Fruit fly (Drosophila melanogaster): Measurements from ENCODE around the gene CG15731.

Gene CG15731

DNA sequence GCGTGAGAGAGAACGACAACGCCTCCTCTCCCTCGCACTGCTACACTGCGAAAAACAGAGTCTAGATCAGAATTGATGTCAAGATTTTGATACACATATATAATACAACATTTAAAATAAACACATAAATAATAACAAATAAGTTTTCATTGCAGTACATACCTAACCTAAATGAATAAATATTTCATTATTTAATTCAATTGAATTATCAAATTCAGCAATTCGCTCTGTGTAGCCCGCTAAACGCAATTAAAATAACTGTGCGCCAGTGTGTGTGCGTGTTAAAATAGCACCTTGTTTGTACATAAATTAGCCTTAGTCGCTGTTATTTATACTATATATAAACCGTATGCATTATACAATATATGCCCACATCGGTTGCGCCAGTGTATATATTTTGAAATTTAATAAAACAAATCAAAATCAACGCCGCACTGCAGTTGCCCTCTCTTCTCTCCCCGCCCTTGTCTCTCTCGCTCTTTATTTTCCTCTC is 14.7 kb upstream of the CG15731 start (continued):
- TF ChIP-seq NFAT (GFP tag; IDR thresholded peaks at IDR 0.05) (peak; percentile 93), ERR (GFP tag; optimal IDR thresholded peaks at IDR 0.05) (no peak), Hmr (GFP tag; optimal IDR thresholded peaks at IDR 0.05) (peak; percentile 96), pita (GFP tag; optimal IDR thresholded peaks at IDR 0.05) (no peak), lov (optimal IDR thresholded peaks at IDR 0.05) (no peak), lov (GFP tag; IDR thresholded peaks at IDR 0.05) (peak; percentile 72; the same call in 2 of the 3 replicates), HmgZ (tag; optimal IDR thresholded peaks at IDR 0.05) (peak; percentile 96), Hr51 (GFP tag; optimal IDR thresholded peaks at IDR 0.05) (peak; percentile 55 to 96), tx (GFP tag; optimal IDR thresholded peaks at IDR 0.05) (peak; percentile 8), ara (GFP tag; IDR thresholded peaks at IDR 0.05) (peak; percentile 86), CG1603 (tag; optimal IDR thresholded peaks at IDR 0.05) (peak; percentile 86), CG7839 (tag; optimal IDR thresholded peaks at IDR 0.05) (peak; percentile 98), CG16779 (GFP tag; IDR thresholded peaks at IDR 0.05) (peak; percentile 90), sisA (GFP tag; IDR thresholded peaks at IDR 0.05) (peak; percentile 94), zen2 (GFP tag; IDR thresholded peaks at IDR 0.05; ENCODE audit: partially characterized antibody) (no peak), tgo (GFP tag; IDR thresholded peaks at IDR 0.05) (peak; percentile 96), CkIIα-i1 (GFP tag; IDR thresholded peaks at IDR 0.05) (peak; percentile 68; the same call in 1 of the 2 replicates), CG10543 (GFP tag; optimal IDR thresholded peaks at IDR 0.05) (peak; percentile 95), CG9797 (GFP tag; optimal IDR thresholded peaks at IDR 0.05) (peak; percentile 4), tio (GFP tag; optimal IDR thresholded peaks at IDR 0.05) (peak; percentile 93), zf30C (GFP tag; optimal IDR thresholded peaks at IDR 0.05) (peak; percentile 88), CG6791 (GFP tag; IDR thresholded peaks at IDR 0.05; ENCODE audit: partially characterized antibody) (no peak), org-1 (GFP tag; optimal IDR thresholded peaks at IDR 0.05) (peak; percentile 91), CG34224 (GFP tag; IDR thresholded peaks at IDR 0.05; ENCODE audit: partially characterized antibody) (no peak), Sox102F (GFP tag; optimal IDR thresholded peaks at IDR 0.05) (peak; percentile 95), CG11560 (tag; IDR thresholded peaks at IDR 0.05) (peak; percentile 84), cg (GFP tag; optimal IDR thresholded peaks at IDR 0.05) (peak; percentile 55), CG15514 (GFP tag; optimal IDR thresholded peaks at IDR 0.05) (peak; percentile 90), abd-A (tag; optimal IDR thresholded peaks at IDR 0.05) (peak; percentile 83), ken (GFP tag; IDR thresholded peaks at IDR 0.05) (peak; percentile 88), CG30431 (GFP tag; optimal IDR thresholded peaks at IDR 0.05) (peak; percentile 75), CG13894 (tag; optimal IDR thresholded peaks at IDR 0.05) (peak; percentile 95), HmgD (GFP tag; optimal IDR thresholded peaks at IDR 0.05) (no peak), fru (optimal IDR thresholded peaks at IDR 0.05) (no peak), CG17912 (GFP tag; optimal IDR thresholded peaks at IDR 0.05) (peak; percentile 87), Max (GFP tag; optimal IDR thresholded peaks at IDR 0.05) (peak; percentile 90), vvl (GFP tag; IDR thresholded peaks at IDR 0.05) (peak; percentile 97), dmrt99B (tag; optimal IDR thresholded peaks at IDR 0.05) (peak; percentile 97), CG11247 (GFP tag; IDR thresholded peaks at IDR 0.05) (peak; percentile 94), insv (GFP tag; optimal IDR thresholded peaks at IDR 0.05) (peak in 1 of 2 experiments; percentile 62), btn (GFP tag; optimal IDR thresholded peaks at IDR 0.05) (no peak), CG10267 (tag; optimal IDR thresholded peaks at IDR 0.05) (peak; percentile 86), CG4404 (GFP tag; IDR thresholded peaks at IDR 0.05) (peak; percentile 85), CHES-1-like (GFP tag; optimal IDR thresholded peaks at IDR 0.05) (no peak), D19A (tag; optimal IDR thresholded peaks at IDR 0.05) (peak; percentile 89), jing (GFP tag; optimal IDR thresholded peaks at IDR 0.05) (peak; percentile 81), Dref (GFP tag; IDR thresholded peaks at IDR 0.05) (no peak), danr (GFP tag; IDR thresholded peaks at IDR 0.05) (peak; percentile 94), gsb-n (tag; optimal IDR thresholded peaks at IDR 0.05) (peak; percentile 85), en (GFP tag; optimal IDR thresholded peaks at IDR 0.05) (peak; percentile 34), CG5180 (GFP tag; optimal IDR thresholded peaks at IDR 0.05) (peak; percentile 85)
